Fruit fly (Drosophila melanogaster) whole organism, embryonic: Measurements from ENCODE around the gene CG3630.

Experiments
- Asciz ChIP-seq: fragments of 200-800 bp; sonication (Bioruptor generic); optimal IDR thresholded peaks from 2 replicates; lab custom pipeline; 2017; ENCODE audit warnings: missing biosample characterization, mild to moderate bottlenecking, missing genetic modification characterization, missing genetic modification reagents
- BEAF-32 ChIP-seq: fragments of 200-800 bp; sonication (Bioruptor generic); optimal IDR thresholded peaks from 3 replicates; lab custom pipeline; 2017; ENCODE audit warnings: missing biosample characterization, missing genetic modification characterization, mild to moderate bottlenecking, moderate library complexity, missing genetic modification reagents
- CG11695 ChIP-seq: fragments of 200-800 bp; sonication (Bioruptor generic); IDR thresholded peaks from 3 replicates; pipeline ENCODE4 v1.3.6; 2022; ENCODE audit warnings: missing biosample characterization, missing genetic modification characterization
- CG11696 ChIP-seq: fragments of 200-800 bp; sonication (Bioruptor generic); IDR thresholded peaks from 2 replicates; pipeline ENCODE4 v1.3.6; 2022; ENCODE audit warnings: missing biosample characterization, missing genetic modification characterization
- CG12942 ChIP-seq: fragments of 200-800 bp; sonication (Bioruptor generic); optimal IDR thresholded peaks from 3 replicates; lab custom pipeline; 2016; ENCODE audit warnings: missing biosample characterization, missing genetic modification characterization
- CG13296 ChIP-seq: fragments of 200-800 bp; sonication (Bioruptor generic); optimal IDR thresholded peaks from 3 replicates; lab custom pipeline; 2018; ENCODE audit warnings: missing biosample characterization, mild to moderate bottlenecking, missing genetic modification characterization
- CG17361 ChIP-seq: fragments of 200-800 bp; sonication (Bioruptor generic); IDR thresholded peaks from 3 replicates; pipeline ENCODE4 v1.3.6; 2022; ENCODE audit warnings: missing biosample characterization, missing genetic modification characterization
- CG18262 ChIP-seq: fragments of 200-800 bp; optimal IDR thresholded peaks from 3 replicates; lab custom pipeline; 2019; ENCODE audit warnings: missing biosample characterization, mild to moderate bottlenecking, missing genetic modification characterization, moderate library complexity
- CG31388 ChIP-seq: fragments of 200-800 bp; sonication (Bioruptor generic); optimal IDR thresholded peaks from 2 replicates; lab custom pipeline; 2016; ENCODE audit warnings: missing biosample characterization, missing genetic modification characterization
- CG42726 ChIP-seq: fragments of 200-800 bp; sonication (Bioruptor generic); IDR thresholded peaks from 2 replicates; pipeline ENCODE4 v1.3.6; 2022; ENCODE audit warnings: missing biosample characterization, missing genetic modification characterization; ENCODE audit not compliant: partially characterized antibody
- CG4328 ChIP-seq: fragments of 200-800 bp; sonication (Bioruptor generic); optimal IDR thresholded peaks from 3 replicates; lab custom pipeline; 2017; ENCODE audit warnings: missing biosample characterization, missing genetic modification reagents, missing genetic modification characterization
- CG6272 ChIP-seq: fragments of 200-800 bp; sonication (Bioruptor generic); IDR thresholded peaks from 2 replicates; pipeline ENCODE4 v1.3.6; 2022; ENCODE audit warnings: missing biosample characterization, missing genetic modification characterization
- CG7271 ChIP-seq: fragments of 200-800 bp; sonication (Bioruptor generic); optimal IDR thresholded peaks from 2 replicates; lab custom pipeline; 2018; ENCODE audit warnings: missing biosample characterization, mild to moderate bottlenecking, missing genetic modification characterization, moderate library complexity
- CG7556 ChIP-seq: fragments of 200-800 bp; sonication (Bioruptor generic); optimal IDR thresholded peaks from 2 replicates; lab custom pipeline; 2017; ENCODE audit warnings: missing biosample characterization, mild to moderate bottlenecking, missing genetic modification characterization
- CG7786 ChIP-seq: fragments of 200-800 bp; sonication (Bioruptor generic); optimal IDR thresholded peaks from 2 replicates; lab custom pipeline; 2016; ENCODE audit warnings: missing biosample characterization, missing genetic modification characterization
- CG8765 ChIP-seq: fragments of 200-800 bp; sonication (Bioruptor generic); IDR thresholded peaks from 2 replicates; pipeline ENCODE4 v1.3.6; 2022; ENCODE audit warnings: missing biosample characterization, missing genetic modification characterization
- Dip2 ChIP-seq: fragments of 200-800 bp; sonication (Bioruptor generic); IDR thresholded peaks from 2 replicates; pipeline ENCODE4 v1.3.6; 2022; ENCODE audit warnings: missing biosample characterization, missing genetic modification characterization
- Dll ChIP-seq: fragments of 200-800 bp; sonication (Bioruptor generic); IDR thresholded peaks from 4 replicates; pipeline ENCODE4 v1.3.6; 2022; ENCODE audit warnings: missing biosample characterization, missing genetic modification characterization; ENCODE audit not compliant: partially characterized antibody
- Myb ChIP-seq: fragments of 200-800 bp; sonication (Bioruptor generic); optimal IDR thresholded peaks from 2 replicates; lab custom pipeline; 2016; ENCODE audit warnings: missing biosample characterization, missing genetic modification characterization
- Nf-YA ChIP-seq: fragments of 200-800 bp; sonication (Bioruptor generic); IDR thresholded peaks from 2 replicates; pipeline ENCODE4 v1.3.6; 2022; ENCODE audit warnings: missing biosample characterization, missing genetic modification characterization
- Taf1 ChIP-seq: fragments of 200-800 bp; sonication (Bioruptor generic); IDR thresholded peaks from 2 replicates; pipeline ENCODE4 v1.3.6; 2022; ENCODE audit warnings: missing biosample characterization, missing genetic modification characterization
- Usf ChIP-seq: fragments of 200-800 bp; sonication (Bioruptor generic); optimal IDR thresholded peaks from 2 replicates; lab custom pipeline; 2017; ENCODE audit warnings: missing genotype, missing biosample characterization, missing genetic modification characterization
- amos ChIP-seq: fragments of 200-800 bp; sonication (Bioruptor generic); IDR thresholded peaks from 2 replicates; pipeline ENCODE4 v1.3.6; 2022; ENCODE audit warnings: missing biosample characterization, missing genetic modification characterization; ENCODE audit not compliant: partially characterized antibody
- bab2 ChIP-seq: fragments of 200-800 bp; sonication (Bioruptor generic); optimal IDR thresholded peaks from 2 replicates; lab custom pipeline; 2016; ENCODE audit warnings: missing biosample characterization, missing genetic modification characterization
- bbx ChIP-seq: fragments of 200-800 bp; sonication (Bioruptor generic); IDR thresholded peaks from 2 replicates; pipeline ENCODE4 v1.3.6; 2022; ENCODE audit warnings: missing biosample characterization, missing genetic modification characterization; ENCODE audit not compliant: partially characterized antibody
- br ChIP-seq: fragments of >200 bp; optimal IDR thresholded peaks from 2 replicates; lab custom pipeline; 2017
- ems ChIP-seq: fragments of 200-800 bp; sonication (Bioruptor generic); optimal IDR thresholded peaks from 3 replicates; lab custom pipeline; 2016; ENCODE audit warnings: missing biosample characterization, missing genetic modification characterization
- fd102C ChIP-seq: fragments of 200-800 bp; sonication (Bioruptor generic); optimal IDR thresholded peaks from 2 replicates; lab custom pipeline; 2018; ENCODE audit warnings: missing biosample characterization, mild to moderate bottlenecking, missing genetic modification characterization, moderate library complexity
- fd96Cb ChIP-seq: fragments of 200-800 bp; sonication (Bioruptor generic); optimal IDR thresholded peaks from 2 replicates; lab custom pipeline; 2018; ENCODE audit warnings: missing biosample characterization, mild to moderate bottlenecking, missing genetic modification characterization, moderate library complexity
- gcm ChIP-seq: fragments of 200-800 bp; sonication (Bioruptor generic); optimal IDR thresholded peaks from 2 replicates; lab custom pipeline; 2019; ENCODE audit warnings: missing biosample characterization, mild to moderate bottlenecking, missing genetic modification characterization, moderate library complexity
- grn ChIP-seq: fragments of 200-800 bp; sonication (Bioruptor generic); optimal IDR thresholded peaks from 3 replicates; lab custom pipeline; 2017; ENCODE audit warnings: missing biosample characterization, missing genetic modification characterization
- hkb ChIP-seq, 2 experiments: fragments of 200-800 bp in 1 of 2; fragments of >200 bp in 1 of 2; sonication (Bioruptor generic) in 1 of 2; IDR thresholded peaks in 1 of 2; optimal IDR thresholded peaks in 1 of 2; 2 replicates each; pipeline versions ENCODE4 v1.3.6 to Lab custom; 2017 to 2022; ENCODE audit warnings: missing biosample characterization in 1 of 2, missing genetic modification characterization in 1 of 2
- inv ChIP-seq: fragments of 200-800 bp; sonication (Bioruptor generic); IDR thresholded peaks from 2 replicates; pipeline ENCODE4 v1.3.6; 2022; ENCODE audit warnings: missing biosample characterization, missing genetic modification characterization; ENCODE audit not compliant: partially characterized antibody
- jing ChIP-seq: fragments of 200-800 bp; sonication (Bioruptor generic); optimal IDR thresholded peaks from 2 replicates; lab custom pipeline; 2018; ENCODE audit warnings: missing biosample characterization, mild to moderate bottlenecking, missing genetic modification characterization
- kay ChIP-seq: fragments of 200-800 bp; sonication (Bioruptor generic); optimal IDR thresholded peaks from 2 replicates; lab custom pipeline; 2016; ENCODE audit warnings: missing biosample characterization, missing genetic modification characterization
- luna ChIP-seq: fragments of 200-800 bp; sonication (Bioruptor generic); optimal IDR thresholded peaks from 2 replicates; lab custom pipeline; 2016; ENCODE audit warnings: missing biosample characterization, missing genetic modification characterization
- pho ChIP-seq: fragments of 200-800 bp; sonication (Bioruptor generic); optimal IDR thresholded peaks from 2 replicates; lab custom pipeline; 2016; ENCODE audit warnings: missing biosample characterization, missing genetic modification characterization
- ranshi ChIP-seq: fragments of 200-800 bp; sonication (Bioruptor generic); IDR thresholded peaks from 2 replicates; pipeline ENCODE4 v1.3.6; 2022; ENCODE audit warnings: missing biosample characterization, missing genetic modification characterization
- run ChIP-seq: fragments of 200-800 bp; sonication (Bioruptor generic); optimal IDR thresholded peaks from 3 replicates; lab custom pipeline; 2018; ENCODE audit warnings: missing biosample characterization, mild to moderate bottlenecking, missing genetic modification characterization
- sens ChIP-seq: fragments of 200-800 bp; sonication (Bioruptor generic); peaks from one replicate; lab custom pipeline; 2016; ENCODE audit warnings: missing biosample characterization, missing genetic modification characterization
- seq ChIP-seq: fragments of 200-800 bp; sonication (Bioruptor generic); IDR thresholded peaks from 2 replicates; pipeline ENCODE4 v1.3.6; 2022; ENCODE audit warnings: missing biosample characterization, missing genetic modification characterization
- sqz ChIP-seq: fragments of 200-800 bp; sonication (Bioruptor generic); optimal IDR thresholded peaks from 3 replicates; lab custom pipeline; 2018; ENCODE audit warnings: missing biosample characterization, mild to moderate bottlenecking, missing genetic modification characterization
- tio ChIP-seq: fragments of 200-800 bp; sonication (Bioruptor generic); optimal IDR thresholded peaks from 2 replicates; lab custom pipeline; 2017; ENCODE audit warnings: missing biosample characterization, missing genetic modification characterization, inconsistent platforms
- toy ChIP-seq: fragments of 200-800 bp; sonication (Bioruptor generic); IDR thresholded peaks from 2 replicates; pipeline ENCODE4 v1.3.6; 2022; ENCODE audit warnings: missing biosample characterization, missing genetic modification characterization
- trh ChIP-seq: fragments of 200-800 bp; sonication (Bioruptor generic); optimal IDR thresholded peaks from 2 replicates; lab custom pipeline; 2016; ENCODE audit warnings: missing biosample characterization, missing genetic modification characterization
- unpg ChIP-seq: fragments of 200-800 bp; sonication (Bioruptor generic); optimal IDR thresholded peaks from 3 replicates; lab custom pipeline; 2018; ENCODE audit warnings: missing biosample characterization, mild to moderate bottlenecking, missing genetic modification characterization, moderate library complexity
- usp ChIP-seq: fragments of >200 bp; optimal IDR thresholded peaks from 2 replicates; lab custom pipeline; 2017; ENCODE audit warnings: missing biosample characterization, missing genetic modification characterization
- yki ChIP-seq: fragments of >200 bp; optimal IDR thresholded peaks from 3 replicates; lab custom pipeline; 2018
- zf30C ChIP-seq: fragments of 200-800 bp; sonication (Bioruptor generic); optimal IDR thresholded peaks from 3 replicates; lab custom pipeline; 2018; ENCODE audit warnings: missing biosample characterization, mild to moderate bottlenecking, missing genetic modification characterization

Gene CG3630

DNA sequence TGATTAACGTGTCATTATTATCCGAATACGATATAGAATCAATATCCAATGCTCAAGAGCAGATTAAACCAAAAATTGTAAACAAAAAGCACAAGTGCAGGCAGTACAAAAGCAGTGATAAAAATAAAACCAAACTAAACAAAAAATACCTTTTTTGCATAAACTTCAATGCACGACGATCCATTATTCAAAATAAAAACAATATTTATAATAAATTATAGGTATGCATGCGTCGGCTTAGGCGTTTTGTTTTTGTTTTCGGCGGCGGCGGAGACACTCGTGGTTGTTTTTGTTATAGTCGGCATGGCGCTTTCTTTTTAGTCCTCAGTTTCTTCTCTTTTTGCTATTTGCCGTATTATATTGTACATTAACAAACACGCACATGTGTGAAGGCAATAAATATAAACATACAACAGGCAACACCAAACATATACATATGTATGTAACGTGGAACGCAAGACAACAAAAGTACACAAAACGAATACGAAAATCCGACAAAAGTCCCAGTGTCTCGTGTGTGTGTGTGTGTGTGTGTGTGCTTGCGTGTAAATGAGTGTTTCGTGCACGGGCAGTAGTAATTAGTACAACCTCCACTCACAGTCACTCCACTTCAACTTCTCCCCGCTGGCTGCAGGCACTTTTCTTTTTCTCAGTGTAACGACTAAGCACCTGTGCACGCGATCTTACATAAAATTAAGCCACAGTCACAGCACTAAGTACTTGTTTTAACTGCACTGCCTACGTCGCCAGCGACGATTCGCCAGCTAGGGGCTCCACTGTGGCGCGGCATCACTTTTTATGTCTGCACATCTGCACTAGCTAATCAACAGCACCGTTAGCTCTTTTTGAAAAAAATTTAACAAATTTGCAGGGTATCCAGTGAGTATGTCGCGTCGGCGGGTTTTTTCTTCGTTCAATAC is 25.9 kb upstream of the CG3630 start (continued):
- TF ChIP-seq grn (GFP tag; lab: Kevin White, UChicago) (no peak), inv (GFP tag; lab: Robert Waterston, UW) (no peak), CG31388 (GFP tag; lab: Kevin White, UChicago) (no peak), zf30C (GFP tag; lab: Kevin White, UChicago) (peak; percentile 78), toy (no peak), CG7271 (tag; lab: Kevin White, UChicago) (peak; percentile 46), Dip2 (GFP tag; lab: Robert Waterston, UW) (no peak), bab2 (GFP tag; lab: Kevin White, UChicago) (peak; percentile 49), fd102C (GFP tag; lab: Kevin White, UChicago) (no peak), Nf-YA (no peak), br (lab: Kevin White, UChicago) (no peak), hkb (optimal IDR thresholded peaks at IDR 0.05; lab: Kevin White, UChicago) (no peak), hkb (GFP tag; IDR thresholded peaks at IDR 0.05; lab: Robert Waterston, UW) (no peak; the same call in 1 of the 2 replicates), run (tag; lab: Kevin White, UChicago) (no peak), CG18262 (peak; percentile 6), bbx (GFP tag; lab: Robert Waterston, UW) (no peak), CG7556 (GFP tag; lab: Kevin White, UChicago) (no peak), CG17361 (GFP tag; lab: Robert Waterston, UW) (peak; percentile 24; the same call in 1 of the 3 replicates), unpg (peak; percentile 45), CG13296 (GFP tag; lab: Kevin White, UChicago) (no peak), Dll (no peak), amos (GFP tag; lab: Robert Waterston, UW) (no peak), seq (GFP tag; lab: Robert Waterston, UW) (no peak), jing (GFP tag; lab: Kevin White, UChicago) (no peak), Asciz (GFP tag; lab: Kevin White, UChicago) (no peak), CG8765 (GFP tag; lab: Robert Waterston, UW) (no peak; the same call in 1 of the 2 replicates), Taf1 (GFP tag; lab: Robert Waterston, UW) (peak; percentile 19; the same call in 1 of the 2 replicates), CG42726 (GFP tag; lab: Robert Waterston, UW) (no peak), sqz (GFP tag; lab: Kevin White, UChicago) (no peak), ranshi (GFP tag; lab: Robert Waterston, UW) (no peak), BEAF-32 (GFP tag; lab: Kevin White, UChicago) (no peak), yki (lab: Kevin White, UChicago) (no peak), trh (GFP tag; lab: Kevin White, UChicago) (no peak), CG11696 (no peak), CG7786 (GFP tag; lab: Kevin White, UChicago) (peak; percentile 33), Usf (GFP tag; lab: Kevin White, UChicago) (no peak), gcm (GFP tag; lab: Kevin White, UChicago) (no peak), CG4328 (no peak), ems (GFP tag; lab: Kevin White, UChicago) (no peak), pho (peak; percentile 27), fd96Cb (peak; percentile 23), CG6272 (GFP tag; lab: Robert Waterston, UW) (peak; percentile 11; the same call in 1 of the 2 replicates), sens (GFP tag; lab: Kevin White, UChicago) (peak; percentile 73), CG12942 (GFP tag; lab: Kevin White, UChicago) (peak; percentile 15), tio (GFP tag; lab: Kevin White, UChicago) (peak; percentile 22), usp (GFP tag; lab: Kevin White, UChicago) (no peak), Myb (GFP tag; lab: Kevin White, UChicago) (peak; percentile 37), CG11695 (peak; percentile 23; the same call in 1 of the 3 replicates), kay (GFP tag; lab: Kevin White, UChicago) (no peak), luna (GFP tag; lab: Kevin White, UChicago) (no peak)
